Worm (Caenorhabditis elegans) whole organism, young adult: ENCODE measurements around the gene letm-1.

ENCODE experiments used
- B0019.2 ChIP-seq: fragments of 200-800 bp; sonication (Bioruptor generic); conservative IDR thresholded peaks from 2 replicates; pipeline ENCODE4 v1.3.6; 2022; ENCODE audit warnings: missing genetic modification reagents, missing genetic modification characterization, missing compliant biosample characterization
- D2030.7 ChIP-seq: fragments of 200-800 bp; sonication (Bioruptor generic); IDR thresholded peaks from 2 replicates; pipeline ENCODE4 v1.3.6; 2022; ENCODE audit warnings: missing genetic modification reagents, missing genetic modification characterization, missing compliant biosample characterization
- F10E7.11 ChIP-seq: sonication (generic microtip); optimal IDR thresholded peaks from 2 replicates; lab custom pipeline; 2017; ENCODE audit warnings: mild to moderate bottlenecking, missing genetic modification characterization, moderate library complexity, missing compliant biosample characterization
- F39B2.1 ChIP-seq: fragments of 200-800 bp; sonication (Bioruptor generic); IDR thresholded peaks from 2 replicates; pipeline ENCODE4 v1.3.6; 2022; ENCODE audit warnings: missing genetic modification reagents, missing genetic modification characterization, missing compliant biosample characterization
- F52B5.7 ChIP-seq: sonication (generic microtip); optimal IDR thresholded peaks from 2 replicates; lab custom pipeline; 2016; ENCODE audit warnings: mild to moderate bottlenecking, missing genetic modification characterization, missing compliant biosample characterization
- K12H6.12 ChIP-seq: fragments of 200-800 bp; sonication (Bioruptor generic); optimal IDR thresholded peaks from 2 replicates; lab custom pipeline; 2018; ENCODE audit warnings: mild to moderate bottlenecking, missing genetic modification characterization, missing compliant biosample characterization
- T26A5.8 ChIP-seq: sonication (generic microtip); optimal IDR thresholded peaks from 2 replicates; lab custom pipeline; 2016; ENCODE audit warnings: missing genetic modification characterization, missing compliant biosample characterization
- Y79H2A.3 ChIP-seq: fragments of 200-800 bp; sonication (Bioruptor generic); conservative IDR thresholded peaks from 2 replicates; pipeline ENCODE4 v1.3.6; 2022; ENCODE audit warnings: missing genetic modification reagents, missing genetic modification characterization, missing compliant biosample characterization
- aptf-3 ChIP-seq: fragments of 200-800 bp; sonication (Bioruptor generic); IDR thresholded peaks from 2 replicates; pipeline ENCODE4 v1.3.6; 2022; ENCODE audit warnings: missing genetic modification characterization, missing compliant biosample characterization
- attf-3 ChIP-seq: fragments of 200-800 bp; sonication (Bioruptor generic); conservative IDR thresholded peaks from 2 replicates; pipeline ENCODE4 v1.3.6; 2022; ENCODE audit warnings: missing genetic modification reagents, missing genetic modification characterization, missing compliant biosample characterization
- attf-5 ChIP-seq: fragments of 200-800 bp; sonication (Bioruptor generic); optimal IDR thresholded peaks from 2 replicates; lab custom pipeline; 2018; ENCODE audit warnings: mild to moderate bottlenecking, missing genetic modification characterization, missing compliant biosample characterization
- attf-6 ChIP-seq: fragments of 200-800 bp; sonication (Bioruptor generic); IDR thresholded peaks from 2 replicates; pipeline ENCODE4 v1.3.6; 2022; ENCODE audit warnings: missing genetic modification reagents, missing genetic modification characterization, missing compliant biosample characterization
- bed-2 ChIP-seq: fragments of 200-800 bp; sonication (Bioruptor generic); IDR thresholded peaks from 2 replicates; pipeline ENCODE4 v1.3.6; 2022; ENCODE audit warnings: missing genetic modification reagents, missing genetic modification characterization, missing compliant biosample characterization
- cebp-2 ChIP-seq: fragments of 200-800 bp; sonication (Bioruptor generic); IDR thresholded peaks from 2 replicates; pipeline ENCODE4 v1.3.6; 2022; ENCODE audit warnings: missing genetic modification characterization, missing compliant biosample characterization
- ceh-100 ChIP-seq: fragments of 200-800 bp; sonication (Bioruptor generic); IDR thresholded peaks from 2 replicates; pipeline ENCODE4 v1.3.6; 2022; ENCODE audit warnings: missing genetic modification reagents, missing genetic modification characterization, missing compliant biosample characterization
- die-1 ChIP-seq: sonication (generic microtip); optimal IDR thresholded peaks from 2 replicates; lab custom pipeline; 2016; ENCODE audit warnings: missing genotype, mild to moderate bottlenecking, missing genetic modification characterization, missing compliant biosample characterization
- dox-1 ChIP-seq: fragments of 200-800 bp; sonication (Bioruptor generic); IDR thresholded peaks from 2 replicates; pipeline ENCODE4 v1.3.6; 2022; ENCODE audit warnings: missing genetic modification reagents, missing genetic modification characterization, missing compliant biosample characterization
- efl-1 ChIP-seq: fragments of 150-350 bp; optimal IDR thresholded peaks from 2 replicates; lab custom pipeline; 2014; ENCODE audit warnings: missing biosample characterization, missing genetic modification reagents, missing genetic modification characterization
- egrh-3 ChIP-seq: fragments of 200-800 bp; sonication (Bioruptor generic); IDR thresholded peaks from 2 replicates; pipeline ENCODE4 v1.3.6; 2022; ENCODE audit warnings: missing genetic modification reagents, missing genetic modification characterization, missing compliant biosample characterization
- ets-4 ChIP-seq: fragments of 200-800 bp; sonication (Bioruptor generic); optimal IDR thresholded peaks from 2 replicates; lab custom pipeline; 2018; ENCODE audit warnings: mild to moderate bottlenecking, missing genetic modification characterization, missing compliant biosample characterization
- hlh-12 ChIP-seq: sonication (generic microtip); optimal IDR thresholded peaks from 2 replicates; lab custom pipeline; 2016; ENCODE audit warnings: missing genetic modification characterization, missing compliant biosample characterization
- hsf-1 ChIP-seq: fragments of 200-800 bp; sonication (Bioruptor generic); IDR thresholded peaks from 2 replicates; pipeline ENCODE4 v1.3.6; 2022; ENCODE audit warnings: missing genetic modification reagents, missing genetic modification characterization, missing compliant biosample characterization
- madf-10 ChIP-seq: sonication (generic microtip); optimal IDR thresholded peaks from 2 replicates; lab custom pipeline; 2016; ENCODE audit warnings: mild to moderate bottlenecking, missing genetic modification characterization, missing compliant biosample characterization
- madf-3 ChIP-seq: fragments of 200-800 bp; sonication (Bioruptor generic); IDR thresholded peaks from 2 replicates; pipeline ENCODE4 v1.3.6; 2022; ENCODE audit warnings: missing genetic modification reagents, missing genetic modification characterization, missing compliant biosample characterization
- mcd-1 ChIP-seq: fragments of 200-800 bp; sonication (Bioruptor generic); IDR thresholded peaks from 2 replicates; pipeline ENCODE4 v1.3.6; 2022; ENCODE audit warnings: missing genetic modification reagents, missing genetic modification characterization, missing compliant biosample characterization
- mel-28 ChIP-seq: sonication (generic microtip); optimal IDR thresholded peaks from 2 replicates; lab custom pipeline; 2016; ENCODE audit warnings: borderline replicate concordance, mild to moderate bottlenecking, missing genetic modification characterization, missing compliant biosample characterization
- mes-4 ChIP-seq: sonication (generic microtip); optimal IDR thresholded peaks from 2 replicates; lab custom pipeline; 2016; ENCODE audit warnings: missing genotype, missing genetic modification characterization, missing compliant biosample characterization
- mxl-1 ChIP-seq: sonication (generic microtip); optimal IDR thresholded peaks from 2 replicates; lab custom pipeline; 2016; ENCODE audit warnings: missing genetic modification characterization, missing compliant biosample characterization
- nhr-179 ChIP-seq: sonication (generic microtip); optimal IDR thresholded peaks from 2 replicates; lab custom pipeline; 2016; ENCODE audit warnings: mild to moderate bottlenecking, missing genetic modification characterization, missing compliant biosample characterization
- nhr-90 ChIP-seq: sonication (generic microtip); optimal IDR thresholded peaks from 2 replicates; lab custom pipeline; 2016; ENCODE audit warnings: missing genotype, mild to moderate bottlenecking, missing genetic modification characterization, missing compliant biosample characterization
- pha-4 ChIP-seq: fragments of 150-350 bp; sonication (generic microtip); optimal IDR thresholded peaks from 2 replicates; lab custom pipeline; 2014; ENCODE audit warnings: missing biosample characterization, missing genetic modification reagents, missing genetic modification characterization
- repo-1 ChIP-seq: sonication (generic microtip); optimal IDR thresholded peaks from 2 replicates; lab custom pipeline; 2017; ENCODE audit warnings: mild to moderate bottlenecking, missing genetic modification characterization, missing compliant biosample characterization
- sea-2 ChIP-seq: fragments of 200-800 bp; sonication (Bioruptor generic); IDR thresholded peaks from 2 replicates; pipeline ENCODE4 v1.3.6; 2022; ENCODE audit warnings: missing genetic modification characterization, missing compliant biosample characterization
- snpc-4 ChIP-seq, 5 experiments: fragments of 150-350 bp in 1 of 5; sonication (generic microtip) in 4 of 5; optimal IDR thresholded peaks; 2 replicates each; lab custom pipeline; 2014 to 2018; ENCODE audit warnings: missing genetic modification characterization in 5 of 5, missing biosample characterization in 3 of 5, antibody characterized with exemption in 2 of 5, mild to moderate bottlenecking in 2 of 5, missing compliant biosample characterization in 2 of 5, missing genotype in 2 of 5, moderate library complexity in 2 of 5, missing genetic modification reagents in 1 of 5
- tbp1 ChIP-seq: fragments of 200-800 bp; sonication (Bioruptor generic); optimal IDR thresholded peaks from 2 replicates; lab custom pipeline; 2018; ENCODE audit warnings: mild to moderate bottlenecking, missing genetic modification characterization, missing compliant biosample characterization
- tbx-9 ChIP-seq: sonication (generic microtip); optimal IDR thresholded peaks from 2 replicates; lab custom pipeline; 2016; ENCODE audit warnings: borderline replicate concordance, missing genetic modification characterization, inconsistent platforms, missing compliant biosample characterization
- tlf-1 ChIP-seq: fragments of 200-800 bp; sonication (Bioruptor generic); optimal IDR thresholded peaks from 2 replicates; lab custom pipeline; 2018; ENCODE audit warnings: mild to moderate bottlenecking, missing genetic modification characterization, missing compliant biosample characterization
- ztf-26 ChIP-seq: sonication (generic microtip); optimal IDR thresholded peaks from 2 replicates; lab custom pipeline; 2017; ENCODE audit warnings: missing genetic modification characterization, missing compliant biosample characterization
- ztf-28 ChIP-seq: fragments of 200-800 bp; sonication (Bioruptor generic); IDR thresholded peaks from 2 replicates; pipeline ENCODE4 v1.3.6; 2022; ENCODE audit warnings: missing genetic modification reagents, missing genetic modification characterization, missing compliant biosample characterization
- ztf-3 ChIP-seq: fragments of 200-800 bp; sonication (Bioruptor generic); optimal IDR thresholded peaks from 2 replicates; lab custom pipeline; 2018; ENCODE audit warnings: mild to moderate bottlenecking, missing genetic modification characterization, missing compliant biosample characterization
- ztf-6 ChIP-seq: fragments of 200-800 bp; sonication (Bioruptor generic); IDR thresholded peaks from 2 replicates; pipeline ENCODE4 v1.3.6; 2022; ENCODE audit warnings: missing genetic modification reagents, missing genetic modification characterization, missing compliant biosample characterization

letm-1 gene

DNA sequence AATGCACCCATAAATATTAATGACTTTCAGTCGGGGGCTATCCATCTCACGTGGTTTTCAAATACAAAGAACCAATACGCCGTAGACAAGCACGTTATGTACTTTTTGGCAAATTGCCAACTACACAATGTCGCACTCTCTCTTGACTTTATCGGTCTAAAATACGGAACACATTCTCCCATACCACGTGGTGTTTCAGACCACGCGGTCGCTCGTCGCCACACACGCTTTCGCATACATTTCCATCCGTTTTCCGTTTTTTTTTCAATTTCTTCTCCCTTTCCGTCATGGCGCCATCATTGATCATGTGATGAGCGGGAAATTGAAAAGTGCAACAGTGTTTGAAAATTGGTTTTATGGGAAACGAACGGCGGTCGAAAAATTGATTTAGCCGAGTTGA is 2.5 kb upstream of the letm-1 start (continued):
- TF ChIP-seq ztf-3 (peak; percentile 79), ztf-6 (GFP tag; lab: Robert Waterston, UW) (peak; percentile 67; the same call in 1 of the 2 replicates), die-1 (tag; lab: Kevin White, UChicago) (peak; percentile 71), attf-3 (GFP tag; lab: Robert Waterston, UW) (no peak), cebp-2 (GFP tag; lab: Robert Waterston, UW) (no peak), F10E7.11 (tag; lab: Kevin White, UChicago) (no peak), sea-2 (no peak), madf-3 (GFP tag; lab: Robert Waterston, UW) (no peak), hlh-12 (tag; lab: Kevin White, UChicago) (no peak), dox-1 (GFP tag; lab: Robert Waterston, UW) (peak; percentile 80), mxl-1 (tag; lab: Kevin White, UChicago) (no peak), snpc-4 (GFP tag; optimal IDR thresholded peaks at IDR 0.05; lab: Kevin White, UChicago) (no peak), snpc-4 (tag; optimal IDR thresholded peaks at IDR 0.05; lab: Kevin White, UChicago) (peak in 2 of 4 experiments; percentile 28 to 51), ztf-28 (no peak), ceh-100 (GFP tag; lab: Robert Waterston, UW) (no peak), D2030.7 (GFP tag; lab: Robert Waterston, UW) (no peak), nhr-179 (no peak), T26A5.8 (no peak), tlf-1 (GFP tag; lab: Kevin White, UChicago) (peak; percentile 89), mes-4 (tag; lab: Kevin White, UChicago) (no peak), mel-28 (no peak), mcd-1 (GFP tag; lab: Robert Waterston, UW) (peak; percentile 69), attf-5 (GFP tag; lab: Kevin White, UChicago) (peak; percentile 78), aptf-3 (no peak), F52B5.7 (tag; lab: Kevin White, UChicago) (peak; percentile 58), K12H6.12 (peak; percentile 84), Y79H2A.3 (GFP tag; lab: Robert Waterston, UW) (no peak), ets-4 (GFP tag; lab: Kevin White, UChicago) (no peak), attf-6 (GFP tag; lab: Robert Waterston, UW) (no peak), hsf-1 (GFP tag; lab: Robert Waterston, UW) (no peak), efl-1 (no peak), pha-4 (tag; lab: Kevin White, UChicago) (no peak), ztf-26 (peak; percentile 96), tbx-9 (no peak), F39B2.1 (no peak), repo-1 (tag; lab: Kevin White, UChicago) (peak; percentile 70), bed-2 (GFP tag; lab: Robert Waterston, UW) (no peak), nhr-90 (peak; percentile 75), madf-10 (tag; lab: Kevin White, UChicago) (peak; percentile 56), egrh-3 (GFP tag; lab: Robert Waterston, UW) (no peak)

DNA sequence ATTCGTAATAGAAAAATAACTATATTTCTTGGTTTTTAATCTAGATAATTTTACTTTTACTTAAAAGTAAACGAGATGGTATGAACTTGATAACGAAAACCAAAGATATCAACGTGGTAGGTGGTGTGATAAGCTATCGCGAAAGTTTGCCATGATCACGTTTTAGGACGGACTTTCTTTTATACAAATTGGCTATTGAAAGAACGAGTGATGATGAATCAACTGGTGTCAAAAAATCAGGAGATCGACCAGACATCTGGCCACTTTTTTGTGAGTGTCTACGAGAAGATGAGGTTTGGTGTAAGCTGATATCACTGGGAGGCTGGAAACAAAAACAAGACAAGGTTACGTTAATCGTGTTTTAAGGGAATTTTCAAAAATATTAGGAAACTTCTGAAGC is 1.8 kb upstream of the letm-1 start:
- TF ChIP-seq tbp1 (GFP tag; lab: Kevin White, UChicago) (peak; percentile 8), B0019.2 (GFP tag; lab: Robert Waterston, UW) (no peak)
- TF ChIP-seq, all 124 proteins: peak for 1
